Worm (Caenorhabditis elegans) whole organism, L4 larva: ENCODE measurements around the gene lbp-4.

Experiments
- nhr-11 ChIP-seq: fragments of 150-350 bp; optimal IDR thresholded peaks from 2 replicates; lab custom pipeline; 2014; ENCODE audit warnings: missing biosample characterization, missing genetic modification characterization
- nhr-25 ChIP-seq: sonication (generic microtip); optimal IDR thresholded peaks from 2 replicates; lab custom pipeline; 2017; ENCODE audit warnings: missing genetic modification characterization, mild to moderate bottlenecking, missing compliant biosample characterization, antibody characterized with exemption, moderate library complexity, borderline replicate concordance; ENCODE audit not compliant: insufficient read depth
- spr-1 ChIP-seq: sonication (generic microtip); optimal IDR thresholded peaks from 2 replicates; lab custom pipeline; 2016; ENCODE audit warnings: mild to moderate bottlenecking, missing genetic modification characterization, missing compliant biosample characterization
- unc-130 ChIP-seq: sonication (generic microtip); optimal IDR thresholded peaks from 2 replicates; lab custom pipeline; 2016; ENCODE audit warnings: missing genetic modification reagents, missing genetic modification characterization, missing compliant biosample characterization
- zip-11 ChIP-seq: fragments of 200-800 bp; sonication (Bioruptor generic); IDR thresholded peaks from 2 replicates; pipeline ENCODE4 v1.3.6; 2022; ENCODE audit warnings: missing genetic modification characterization, missing compliant biosample characterization

DNA sequence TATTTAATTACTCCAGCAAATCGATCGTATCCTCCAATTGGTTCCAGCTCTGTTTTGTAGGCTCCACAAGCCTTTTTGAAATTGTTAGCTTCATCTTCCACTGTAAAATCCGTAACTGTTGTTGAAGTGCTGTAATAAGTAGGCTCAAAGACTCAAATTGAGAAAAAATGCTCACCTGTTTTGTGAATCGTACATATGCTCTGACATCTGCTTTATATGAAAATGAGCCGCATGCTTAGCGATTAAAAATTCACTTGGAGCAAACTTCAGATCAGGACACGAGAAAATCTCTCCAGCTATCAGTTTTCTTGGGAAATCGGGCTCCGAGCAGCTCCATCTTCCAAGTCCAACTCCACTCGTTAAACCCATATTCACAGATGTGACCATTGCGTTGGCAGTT, 11.9 kb upstream of the lbp-4 start:
- TF ChIP-seq zip-11 (no peak), nhr-25 (tag; lab: Kevin White, UChicago) (no peak), unc-130 (GFP tag; lab: Kevin White, UChicago) (no peak), nhr-11 (no peak), spr-1 (tag; lab: Kevin White, UChicago) (no peak)
